Worm (Caenorhabditis elegans): ENCODE results near the gene aip-1.

Gene aip-1

ce11 chrV:13984828-13985227 is 27.3 kb upstream of the aip-1 start, which contains the start of gene end-1:
TSS of gene end-1 (plus strand) at chrV:13985128.
- no peak for TF ChIP-seq mdl-1 (tag; optimal IDR thresholded peaks at IDR 0.05)
- TF ChIP-seq ztf-11 (tag; optimal IDR thresholded peaks at IDR 0.05), result no peak
- TF ChIP-seq alr-1 (tag; optimal IDR thresholded peaks at IDR 0.05), result no peak
- TF ChIP-seq sma-3 (GFP tag; optimal IDR thresholded peaks at IDR 0.05), result no peak
- no peak for TF ChIP-seq dmd-4 (tag; optimal IDR thresholded peaks at IDR 0.05)
- TF ChIP-seq ZK546.5 (tag; optimal IDR thresholded peaks at IDR 0.05), result no peak
- TF ChIP-seq ztf-1 (GFP tag; conservative IDR thresholded peaks at IDR 0.05), result no peak
- TF ChIP-seq nhr-6 (tag; optimal IDR thresholded peaks at IDR 0.05), result no peak
- no peak for TF ChIP-seq skn-1 (tag; optimal IDR thresholded peaks at IDR 0.05)
- TF ChIP-seq mab-5 (tag; optimal IDR thresholded peaks at IDR 0.05), result no peak
- TF ChIP-seq sma-9 (GFP tag; optimal IDR thresholded peaks at IDR 0.05), result no peak
- TF ChIP-seq sma-9 (tag; optimal IDR thresholded peaks at IDR 0.05), result no peak
- no peak for TF ChIP-seq nhr-21 (tag; optimal IDR thresholded peaks at IDR 0.05)
- no peak for TF ChIP-seq ceh-82 (tag; optimal IDR thresholded peaks at IDR 0.05)

ce11 chrV:13986823-13987222 is 25.3 kb upstream of the aip-1 start:
- TF ChIP-seq lin-11 (tag; optimal IDR thresholded peaks at IDR 0.05) (no peak), fos-1 (tag; optimal IDR thresholded peaks at IDR 0.05) (peak; percentile 71), ama-1 (optimal IDR thresholded peaks at IDR 0.05) (no peak), unc-62 (GFP tag; optimal IDR thresholded peaks at IDR 0.05) (no peak), unc-55 (GFP tag; optimal IDR thresholded peaks at IDR 0.05) (no peak), lin-13 (GFP tag; optimal IDR thresholded peaks at IDR 0.05) (no peak), crh-2 (tag; optimal IDR thresholded peaks at IDR 0.05) (peak; percentile 32)

- TF ChIP-seq nhr-12 (tag; optimal IDR thresholded peaks at IDR 0.05), result no peak
- TF ChIP-seq lin-39 (tag; optimal IDR thresholded peaks at IDR 0.05), result no peak
- TF ChIP-seq unc-39 (tag; optimal IDR thresholded peaks at IDR 0.05), result no peak
- TF ChIP-seq ceh-16 (tag; optimal IDR thresholded peaks at IDR 0.05), result no peak
- TF ChIP-seq nhr-77 (tag; optimal IDR thresholded peaks at IDR 0.05), result no peak
- no peak for TF ChIP-seq elt-3 (tag; optimal IDR thresholded peaks at IDR 0.05)
- no peak for TF ChIP-seq mdl-1 (tag; optimal IDR thresholded peaks at IDR 0.05)
- no peak for TF ChIP-seq nhr-237 (tag; optimal IDR thresholded peaks at IDR 0.05)
- no peak for TF ChIP-seq F13H6.1 (tag; optimal IDR thresholded peaks at IDR 0.05)
- no peak for TF ChIP-seq sma-3 (GFP tag; optimal IDR thresholded peaks at IDR 0.05)
- TF ChIP-seq skn-1 (tag; optimal IDR thresholded peaks at IDR 0.05), result no peak
- TF ChIP-seq ceh-82 (tag; optimal IDR thresholded peaks at IDR 0.05), result no peak
- TF ChIP-seq lin-11 (tag; optimal IDR thresholded peaks at IDR 0.05), result no peak
These were observed 19.6 kb upstream of the aip-1 start, which contains the start of gene droe-4 for ce11 chrV:13992485-13992884. TSS of gene droe-4 (plus strand) at chrV:13992656.

ce11 chrV:13993478-13993877 is 18.7 kb upstream of the aip-1 start:
- TF ChIP-seq lin-39 (tag; optimal IDR thresholded peaks at IDR 0.05) (no peak), nhr-21 (tag; optimal IDR thresholded peaks at IDR 0.05) (peak; percentile 59)

- peak; percentile 26 for TF ChIP-seq sem-4 (tag; optimal IDR thresholded peaks at IDR 0.05)
- no peak for TF ChIP-seq nhr-6 (tag; optimal IDR thresholded peaks at IDR 0.05)
These were observed 10.2 kb upstream of the aip-1 start for ce11 chrV:14001929-14002328.

- TF ChIP-seq lin-11 (tag; optimal IDR thresholded peaks at IDR 0.05) (no peak), sma-9 (GFP tag; optimal IDR thresholded peaks at IDR 0.05) (peak; percentile 19), sma-9 (tag; optimal IDR thresholded peaks at IDR 0.05) (no peak), fos-1 (tag; optimal IDR thresholded peaks at IDR 0.05) (peak; percentile 28), nhr-10 (tag; optimal IDR thresholded peaks at IDR 0.05) (no peak), sma-3 (GFP tag; optimal IDR thresholded peaks at IDR 0.05) (no peak), gmeb-1 (tag; optimal IDR thresholded peaks at IDR 0.05) (no peak), F13H6.1 (tag; optimal IDR thresholded peaks at IDR 0.05) (peak; percentile 21), nhr-129 (tag; optimal IDR thresholded peaks at IDR 0.05) (peak; percentile 25), nhr-11 (tag; optimal IDR thresholded peaks at IDR 0.05) (no peak)
These were observed 9.7 kb upstream of the aip-1 start for ce11 chrV:14002402-14002801.

Data from whole organism, L2 larva.